Worm (Caenorhabditis elegans): ENCODE results near the gene act-4.

Gene act-4

DNA sequence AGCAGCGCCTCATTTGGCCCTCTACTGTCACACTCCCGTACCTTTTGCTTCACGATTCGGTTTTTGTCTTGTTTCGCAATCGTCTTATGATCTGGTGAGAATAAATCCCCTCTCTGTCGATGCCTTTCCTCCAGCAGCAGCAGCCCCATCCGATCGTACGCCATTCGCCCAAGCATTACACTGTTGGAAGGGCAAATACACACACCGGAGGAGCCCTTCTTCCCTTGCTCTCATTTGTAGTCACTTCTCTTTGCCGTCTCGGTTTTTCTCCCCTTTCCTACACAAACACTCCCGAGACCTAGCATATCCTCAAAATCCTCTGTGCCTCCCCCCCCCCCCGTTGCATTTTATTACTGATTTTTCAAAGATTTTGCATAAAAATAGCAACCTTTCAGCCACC is 38.5 kb downstream of the act-4 start, which contains the start of gene set-30:
TSS of gene set-30 (plus strand) at position 396 of the 400 bp plus-strand sequence.
- TF ChIP-seq T20F7.1 (GFP tag; optimal IDR thresholded peaks at IDR 0.05) (no peak), rbr-2 (tag; optimal IDR thresholded peaks at IDR 0.05) (no peak), hlh-30 (tag; optimal IDR thresholded peaks at IDR 0.05; ENCODE audit: insufficient read depth) (peak; percentile 4), set-16 (GFP tag; IDR thresholded peaks at IDR 0.05) (no peak), daf-16 (GFP tag; optimal IDR thresholded peaks at IDR 0.05) (no peak), daf-16 (tag; optimal IDR thresholded peaks at IDR 0.05) (no peak), egl-43 (GFP tag; IDR thresholded peaks at IDR 0.05) (0 out of 2 replicates have a peak, but pooled peaks have one; percentile 14), tag-97 (GFP tag; IDR thresholded peaks at IDR 0.05) (no peak), madf-5 (GFP tag; IDR thresholded peaks at IDR 0.05) (no peak)

DNA sequence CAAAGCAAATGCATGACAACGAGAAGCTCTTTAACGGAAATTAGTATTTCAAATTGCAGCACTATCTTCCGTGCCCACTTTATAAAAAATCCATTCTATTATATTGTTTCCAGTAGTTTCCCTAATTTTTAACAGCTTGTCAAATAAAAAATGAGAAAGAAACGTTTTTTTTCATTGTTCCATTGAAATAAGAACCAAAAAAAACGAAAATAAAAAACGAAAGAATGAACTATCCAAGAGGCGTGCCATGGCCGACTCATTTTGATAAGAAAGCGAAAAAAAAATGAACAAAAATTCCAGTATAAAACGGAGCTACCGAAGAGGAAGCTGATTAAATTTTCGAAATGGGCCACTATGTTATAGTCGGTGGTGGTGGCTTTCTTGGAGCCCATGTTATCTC is 44.5 kb downstream of the act-4 start, which contains the start of gene hsd-2:
TSS of gene hsd-2 (plus strand) at position 301 of the 400 bp plus-strand sequence.
- TF ChIP-seq lin-29 (GFP tag; IDR thresholded peaks at IDR 0.05) (no peak), arid-1 (GFP tag; conservative IDR thresholded peaks at IDR 0.05) (no peak), daf-12 (tag; optimal IDR thresholded peaks at IDR 0.05) (no peak)

DNA sequence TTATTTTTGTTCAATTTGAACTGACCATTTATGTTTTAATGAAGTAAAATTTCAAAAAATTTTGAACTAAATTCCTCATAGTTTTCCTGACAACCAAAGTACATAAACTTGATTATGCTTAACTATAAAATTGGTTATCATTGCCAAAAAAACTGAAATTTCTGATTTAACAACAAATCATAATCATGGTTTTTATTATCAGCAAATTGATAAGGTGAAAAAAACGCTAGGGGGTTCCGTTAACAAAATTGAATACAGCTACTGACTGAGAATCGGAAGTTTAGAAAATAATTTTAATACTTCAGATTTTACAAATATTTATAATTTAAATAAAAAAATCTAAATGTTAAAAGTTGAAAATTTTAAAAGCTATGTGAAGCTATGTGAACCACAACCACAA is 46.6 kb downstream of the act-4 start:
- no peak for TF ChIP-seq Y75B8A.6 (GFP tag; IDR thresholded peaks at IDR 0.05)
- TF ChIP-seq T26A8.4 (GFP tag; IDR thresholded peaks at IDR 0.05) = no peak
- peak; percentile 54 for TF ChIP-seq pqm-1 (tag; optimal IDR thresholded peaks at IDR 0.05)
- TF ChIP-seq nhr-28 (tag; optimal IDR thresholded peaks at IDR 0.05) = peak; percentile 32
- no peak for TF ChIP-seq nhr-25 (tag; optimal IDR thresholded peaks at IDR 0.05; ENCODE audit: borderline replicate concordance, insufficient read depth)
- no peak for TF ChIP-seq tag-97 (GFP tag; IDR thresholded peaks at IDR 0.05)
- TF ChIP-seq spr-3 (GFP tag; optimal IDR thresholded peaks at IDR 0.05) = no peak
- no peak for TF ChIP-seq aha-1 (tag)
- no peak for TF ChIP-seq F37D6.2 (tag; optimal IDR thresholded peaks at IDR 0.05)
- no peak for TF ChIP-seq vab-7 (GFP tag; IDR thresholded peaks at IDR 0.05)
- no peak for TF ChIP-seq R02D3.7 (tag; optimal IDR thresholded peaks at IDR 0.05)
- no peak for TF ChIP-seq ceh-62 (tag; optimal IDR thresholded peaks at IDR 0.05)
- TF ChIP-seq nhr-41 (GFP tag; IDR thresholded peaks at IDR 0.05) = no peak
- TF ChIP-seq nhr-48 (tag; optimal IDR thresholded peaks at IDR 0.05) = no peak
- no peak for TF ChIP-seq gei-8 (GFP tag; optimal IDR thresholded peaks at IDR 0.05)
- TF ChIP-seq daf-12 (tag; optimal IDR thresholded peaks at IDR 0.05) = no peak
- no peak for TF ChIP-seq ceh-82 (tag; optimal IDR thresholded peaks at IDR 0.05)
- no peak for TF ChIP-seq zag-1 (tag; optimal IDR thresholded peaks at IDR 0.05)
- TF ChIP-seq daf-16 (GFP tag; optimal IDR thresholded peaks at IDR 0.05) = no peak
- TF ChIP-seq daf-16 (tag; optimal IDR thresholded peaks at IDR 0.05) = peak; percentile 42
- no peak for TF ChIP-seq nhr-111 (GFP tag; optimal IDR thresholded peaks at IDR 0.05)
- no peak for TF ChIP-seq zfp-2 (tag; optimal IDR thresholded peaks at IDR 0.05)
- TF ChIP-seq zip-2 (tag; optimal IDR thresholded peaks at IDR 0.05) = no peak
- TF ChIP-seq nhr-102 (tag; optimal IDR thresholded peaks at IDR 0.05) = no peak

DNA sequence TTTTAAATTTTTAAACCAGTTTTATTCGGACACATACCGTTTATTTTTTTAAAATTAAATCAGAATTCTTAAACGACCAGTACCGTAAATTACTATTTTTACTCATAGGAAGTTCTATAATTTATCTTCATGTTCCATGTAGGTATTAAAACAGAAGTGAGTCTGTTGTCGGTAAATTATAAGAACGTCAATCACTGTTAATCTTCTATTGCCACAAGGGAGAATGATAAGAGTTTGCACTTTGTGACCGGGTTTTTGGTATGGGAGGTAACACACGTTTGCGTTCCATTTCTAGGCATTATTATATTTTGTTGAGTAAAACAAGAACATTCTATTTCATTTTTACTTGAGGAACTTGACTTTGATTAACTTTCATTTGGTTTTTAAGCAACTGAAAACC is 48.6 kb downstream of the act-4 start, which contains the start of gene hsd-3:
TSS of gene hsd-3 (plus strand) at position 301 of the 400 bp plus-strand sequence.
- TF ChIP-seq F10B5.3 (tag; optimal IDR thresholded peaks at IDR 0.05) (no peak), dmd-6 (GFP tag; IDR thresholded peaks at IDR 0.05) (peak; percentile 17; the same call in 1 of the 2 replicates)

DNA sequence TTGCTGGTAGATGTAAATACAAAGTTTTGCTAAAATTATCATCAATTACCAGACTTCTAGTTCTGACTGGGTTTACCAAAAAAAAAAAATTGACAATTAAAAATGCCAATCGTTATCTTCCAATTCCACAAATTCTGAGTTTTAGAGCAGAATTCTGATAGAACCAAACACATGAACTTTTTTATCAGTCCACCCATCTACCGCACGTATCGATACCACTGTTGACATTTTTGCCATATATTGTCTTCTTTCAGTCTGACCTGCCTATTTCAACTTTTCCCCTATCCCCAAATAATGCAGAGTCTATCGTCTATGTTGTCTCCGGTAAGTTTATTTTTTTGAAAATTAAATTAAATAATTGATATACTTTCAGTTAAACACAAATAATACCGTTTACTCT is 53.4 kb downstream of the act-4 start, which contains the start of gene ZC449.7:
TSS of gene ZC449.7 (plus strand) at position 249 of the 400 bp plus-strand sequence.
- TF ChIP-seq daf-16 (GFP tag; optimal IDR thresholded peaks at IDR 0.05) = no peak
- TF ChIP-seq daf-16 (tag; optimal IDR thresholded peaks at IDR 0.05) = peak; percentile 54
- TF ChIP-seq F49E8.2 (tag; optimal IDR thresholded peaks at IDR 0.05; ENCODE audit: borderline replicate concordance) = no peak
- peak; percentile 24 for TF ChIP-seq pqm-1 (tag; optimal IDR thresholded peaks at IDR 0.05)
- TF ChIP-seq nhr-41 (GFP tag; IDR thresholded peaks at IDR 0.05) = no peak
- TF ChIP-seq dmd-6 (GFP tag; IDR thresholded peaks at IDR 0.05) = peak; percentile 30; the same call in 1 of the 2 replicates
- peak; percentile 59 for TF ChIP-seq aha-1 (tag)
- no peak for TF ChIP-seq T20F7.1 (GFP tag; optimal IDR thresholded peaks at IDR 0.05)
- TF ChIP-seq nhr-28 (tag; optimal IDR thresholded peaks at IDR 0.05) = peak; percentile 19
